Worm (Caenorhabditis elegans): ENCODE data around the gene mdt-29.
"Not testable (repeated sequence)": the region's sequence is repeated elsewhere in the genome, so short reads cannot be mapped to it uniquely, and the experiment has no call there.

Gene mdt-29

ce11 chrIII:13741410-13741809 lies 31.6 kb upstream of the mdt-29 start:
- TF ChIP-seq ZK546.5 (tag; optimal IDR thresholded peaks at IDR 0.05), result no peak
- no peak for TF ChIP-seq mep-1 (tag; optimal IDR thresholded peaks at IDR 0.05)
- no peak for TF ChIP-seq tag-97 (GFP tag; IDR thresholded peaks at IDR 0.05)
- peak in 1 of 2 experiments; percentile 58; a peak in 1 of 4 replicates for TF ChIP-seq madf-5 (GFP tag; IDR thresholded peaks at IDR 0.05)
- peak; percentile 39; the same call in 1 of the 2 replicates for TF ChIP-seq snpc-1.2 (GFP tag; IDR thresholded peaks at IDR 0.05)
- no peak for TF ChIP-seq R02D3.7 (tag; optimal IDR thresholded peaks at IDR 0.05)
- TF ChIP-seq ctbp-1 (GFP tag; IDR thresholded peaks at IDR 0.05), result no peak
- no peak for TF ChIP-seq nhr-111 (GFP tag; optimal IDR thresholded peaks at IDR 0.05)
- TF ChIP-seq daf-16 (GFP tag; optimal IDR thresholded peaks at IDR 0.05), result no peak
- no peak for TF ChIP-seq daf-16 (tag; optimal IDR thresholded peaks at IDR 0.05)
- peak; percentile 62; the same call in 1 of the 2 replicates for TF ChIP-seq set-16 (GFP tag; IDR thresholded peaks at IDR 0.05)
- TF ChIP-seq lim-7 (GFP tag; IDR thresholded peaks at IDR 0.05), result 0 out of 2 replicates have a peak, but pooled peaks have one; percentile 14
- no peak for TF ChIP-seq zfp-3 (GFP tag; conservative IDR thresholded peaks at IDR 0.05)

- TF ChIP-seq ceh-82 (tag; optimal IDR thresholded peaks at IDR 0.05) (no peak), unc-130 (GFP tag; optimal IDR thresholded peaks at IDR 0.05) (no peak), daf-16 (GFP tag; optimal IDR thresholded peaks at IDR 0.05) (no peak), daf-16 (tag; optimal IDR thresholded peaks at IDR 0.05) (no peak), duxl-1 (tag; optimal IDR thresholded peaks at IDR 0.05; ENCODE audit: poor library complexity) (no peak), lsy-2 (tag; optimal IDR thresholded peaks at IDR 0.05) (no peak), madf-5 (GFP tag; IDR thresholded peaks at IDR 0.05) (no peak), unc-62 (GFP tag; optimal IDR thresholded peaks at IDR 0.05 in 1 of 2) (peak in 1 of 2 experiments; percentile 64), unc-62 (tag; optimal IDR thresholded peaks at IDR 0.05) (no peak)
These were observed 30.9 kb upstream of the mdt-29 start for ce11 chrIII:13742028-13742427.

ce11 chrIII:13743922-13744321 lies 29.1 kb upstream of the mdt-29 start, which contains the start of gene tyr-2:
Gene tyr-2, plus strand, starts transcription at chrIII:13744222.
- no peak for TF ChIP-seq fkh-10 (GFP tag; optimal IDR thresholded peaks at IDR 0.05)
- no peak for TF ChIP-seq F37D6.2 (tag; optimal IDR thresholded peaks at IDR 0.05)
- no peak for TF ChIP-seq pqm-1 (tag; optimal IDR thresholded peaks at IDR 0.05)
- TF ChIP-seq nhr-11 (tag; optimal IDR thresholded peaks at IDR 0.05), result no peak
- TF ChIP-seq jun-1 (tag; optimal IDR thresholded peaks at IDR 0.05), result no peak
- no peak for TF ChIP-seq nhr-77 (tag; optimal IDR thresholded peaks at IDR 0.05)
- TF ChIP-seq ceh-32 (tag; optimal IDR thresholded peaks at IDR 0.05; ENCODE audit: poor library complexity), result no peak
- no peak for TF ChIP-seq hmg-1.1 (GFP tag; IDR thresholded peaks at IDR 0.05)
- no peak for TF ChIP-seq F49E8.2 (tag; optimal IDR thresholded peaks at IDR 0.05; ENCODE audit: borderline replicate concordance)
- no peak for TF ChIP-seq ceh-82 (tag; optimal IDR thresholded peaks at IDR 0.05)
- no peak for TF ChIP-seq zfp-3 (GFP tag; conservative IDR thresholded peaks at IDR 0.05)

ce11 chrIII:13748312-13748711 lies 24.7 kb upstream of the mdt-29 start, which contains the start of gene K08E3.2:
Gene K08E3.2, minus strand, starts transcription at chrIII:13748686.
- peak; percentile 15 for TF ChIP-seq aha-1 (tag)
- TF ChIP-seq nhr-48 (tag; optimal IDR thresholded peaks at IDR 0.05), result no peak
- no peak for TF ChIP-seq mep-1 (tag; optimal IDR thresholded peaks at IDR 0.05)
- TF ChIP-seq hmg-1.1 (GFP tag; IDR thresholded peaks at IDR 0.05), result 0 out of 2 replicates have a peak, but pooled peaks have one; percentile 28
- TF ChIP-seq set-16 (GFP tag; IDR thresholded peaks at IDR 0.05), result peak; percentile 77
- 0 out of 2 replicates have a peak, but pooled peaks have one; percentile 47 for TF ChIP-seq pha-4 (GFP tag; IDR thresholded peaks at IDR 0.05)
- no peak for TF ChIP-seq pha-4 (tag; optimal IDR thresholded peaks at IDR 0.05)

ce11 chrIII:13751144-13751543 lies 21.8 kb upstream of the mdt-29 start, which contains the start of gene mlc-7:
Gene mlc-7, plus strand, starts transcription at chrIII:13751444.
- not testable (repeated sequence) for TF ChIP-seq pqm-1 (tag; optimal IDR thresholded peaks at IDR 0.05); mdl-1 (tag; optimal IDR thresholded peaks at IDR 0.05); Y105C5A.15 (GFP tag; IDR thresholded peaks at IDR 0.05)
